Fruit fly (Drosophila melanogaster) whole organism, adult: ENCODE data around the gene Sec3.

Source experiments
- CG11617 ChIP-seq: fragments of 200-800 bp; sonication (Bioruptor generic); optimal IDR thresholded peaks from 2 replicates; lab custom pipeline; 2017; ENCODE audit warnings: mild to moderate bottlenecking, missing biosample characterization, missing genetic modification reagents, missing genetic modification characterization
- CG12768 ChIP-seq: fragments of 200-800 bp; sonication (Bioruptor generic); optimal IDR thresholded peaks from 2 replicates; lab custom pipeline; 2017; ENCODE audit warnings: missing biosample characterization, missing genetic modification characterization, mild to moderate bottlenecking, moderate library complexity, missing genetic modification reagents
- CG14711 ChIP-seq: fragments of 200-800 bp; sonication (Bioruptor generic); optimal IDR thresholded peaks from 2 replicates; lab custom pipeline; 2018; ENCODE audit warnings: missing biosample characterization, mild to moderate bottlenecking, missing genetic modification characterization, moderate library complexity
- CG1620 ChIP-seq: fragments of 200-800 bp; sonication (Bioruptor generic); optimal IDR thresholded peaks from 2 replicates; lab custom pipeline; 2016; ENCODE audit warnings: missing biosample characterization, missing genetic modification characterization
- CG33017 ChIP-seq: fragments of 200-800 bp; sonication (Bioruptor generic); optimal IDR thresholded peaks from 2 replicates; lab custom pipeline; 2018; ENCODE audit warnings: missing biosample characterization, mild to moderate bottlenecking, missing genetic modification characterization, moderate library complexity
- CG5204 ChIP-seq: fragments of 200-800 bp; sonication (Bioruptor generic); optimal IDR thresholded peaks from 2 replicates; lab custom pipeline; 2016; ENCODE audit warnings: missing biosample characterization, missing genetic modification characterization
- CG7045 ChIP-seq: fragments of 200-800 bp; sonication (Bioruptor generic); optimal IDR thresholded peaks from 2 replicates; lab custom pipeline; 2017; ENCODE audit warnings: missing biosample characterization, mild to moderate bottlenecking, missing genetic modification characterization
- CG7101 ChIP-seq: fragments of 200-800 bp; sonication (Bioruptor generic); optimal IDR thresholded peaks from 2 replicates; lab custom pipeline; 2018; ENCODE audit warnings: missing biosample characterization, mild to moderate bottlenecking, missing genetic modification characterization, moderate library complexity
- Clk ChIP-seq: fragments of 200-800 bp; sonication (Bioruptor generic); optimal IDR thresholded peaks from 2 replicates; lab custom pipeline; 2017; ENCODE audit warnings: missing biosample characterization, missing genetic modification characterization
- Crg-1 ChIP-seq: fragments of 200-800 bp; sonication (Bioruptor generic); optimal IDR thresholded peaks from 2 replicates; lab custom pipeline; 2016; ENCODE audit warnings: missing biosample characterization, missing genetic modification characterization
- Hr96 ChIP-seq: fragments of 200-800 bp; sonication (Bioruptor generic); optimal IDR thresholded peaks from 2 replicates; lab custom pipeline; 2016; ENCODE audit warnings: missing biosample characterization, missing genetic modification characterization
- Mnt ChIP-seq: fragments of 200-800 bp; sonication (Bioruptor generic); optimal IDR thresholded peaks from 2 replicates; lab custom pipeline; 2016; ENCODE audit warnings: missing biosample characterization, mild to moderate bottlenecking, missing genetic modification characterization
- bab1 ChIP-seq: fragments of 200-800 bp; sonication (Bioruptor generic); optimal IDR thresholded peaks from 3 replicates; lab custom pipeline; 2019; ENCODE audit warnings: missing biosample characterization, mild to moderate bottlenecking, missing genetic modification characterization, moderate library complexity
- cic ChIP-seq: fragments of 200-800 bp; sonication (Bioruptor generic); optimal IDR thresholded peaks from 2 replicates; lab custom pipeline; 2017; ENCODE audit warnings: missing biosample characterization, mild to moderate bottlenecking, missing genetic modification characterization, moderate library complexity
- cnc ChIP-seq, 2 experiments: fragments of >200 bp; optimal IDR thresholded peaks; 2 replicates each; lab custom pipeline; 2017
- kay ChIP-seq: fragments of 200-800 bp; sonication (Bioruptor generic); peaks from one replicate; lab custom pipeline; 2016; ENCODE audit warnings: missing biosample characterization, missing genetic modification characterization, borderline replicate concordance
- ovo ChIP-seq: fragments of 200-800 bp; sonication (Bioruptor generic); optimal IDR thresholded peaks from 2 replicates; lab custom pipeline; 2016; ENCODE audit warnings: missing biosample characterization, missing genetic modification characterization
- pad ChIP-seq: fragments of 200-800 bp; sonication (Bioruptor generic); optimal IDR thresholded peaks from 3 replicates; lab custom pipeline; 2017; ENCODE audit warnings: missing biosample characterization, missing genetic modification characterization, mild to moderate bottlenecking, moderate library complexity, missing genetic modification reagents
- tj ChIP-seq: fragments of 200-800 bp; sonication (Bioruptor generic); optimal IDR thresholded peaks from 3 replicates; lab custom pipeline; 2017; ENCODE audit warnings: missing biosample characterization, mild to moderate bottlenecking, missing genetic modification characterization, moderate library complexity
- toe ChIP-seq: fragments of 200-800 bp; sonication (Bioruptor generic); optimal IDR thresholded peaks from 2 replicates; lab custom pipeline; 2016; ENCODE audit warnings: missing biosample characterization, missing genetic modification characterization

The Sec3 gene

dm6 chr3L:17425132-17425713, at the start of gene Sec3, which contains the start of gene COX7B:
TSS of gene Sec3 (minus strand) at chr3L:17425217.
TSS of gene COX7B (plus strand) at chr3L:17425477.
- peak; percentile 49 for TF ChIP-seq tj (GFP tag; lab: Kevin White, UChicago)
- peak; percentile 11 for TF ChIP-seq ovo (GFP tag; lab: Kevin White, UChicago)
- TF ChIP-seq Clk (GFP tag; lab: Kevin White, UChicago) = no peak
- TF ChIP-seq Hr96 = peak; percentile 51
- TF ChIP-seq CG33017 (tag; lab: Kevin White, UChicago) = peak; percentile 53
- TF ChIP-seq CG7101 (tag; lab: Kevin White, UChicago) = peak; percentile 79
- TF ChIP-seq CG11617 = peak; percentile 67
- TF ChIP-seq bab1 (GFP tag; lab: Kevin White, UChicago) = peak; percentile 87
- peak; percentile 68 for TF ChIP-seq Crg-1
- peak; percentile 51 for TF ChIP-seq pad (GFP tag; lab: Kevin White, UChicago)
- no peak for TF ChIP-seq cic
- peak; percentile 72 for TF ChIP-seq Mnt (GFP tag; lab: Kevin White, UChicago)
- peak; percentile 83 for TF ChIP-seq toe (GFP tag; lab: Kevin White, UChicago)
- TF ChIP-seq CG7045 (GFP tag; lab: Kevin White, UChicago) = peak; percentile 45
- TF ChIP-seq kay (GFP tag; lab: Kevin White, UChicago) = no peak
- peak; percentile 64 for TF ChIP-seq CG12768 (GFP tag; lab: Kevin White, UChicago)
- TF ChIP-seq cnc (optimal IDR thresholded peaks at IDR 0.05; lab: Kevin White, UChicago) = no peak
- peak; percentile 66 for TF ChIP-seq CG14711 (tag; lab: Kevin White, UChicago)
- peak; percentile 80 for TF ChIP-seq CG1620 (GFP tag; lab: Kevin White, UChicago)
- TF ChIP-seq CG5204 (GFP tag; lab: Kevin White, UChicago) = no peak

dm6 chr3L:17473889-17474288, 48.9 kb upstream of the Sec3 start:
- TF ChIP-seq Hr96 (no peak), CG33017 (tag; lab: Kevin White, UChicago) (no peak), CG7045 (GFP tag; lab: Kevin White, UChicago) (no peak), cnc (optimal IDR thresholded peaks at IDR 0.05; lab: Kevin White, UChicago) (no peak), kay (GFP tag; lab: Kevin White, UChicago) (no peak), tj (GFP tag; lab: Kevin White, UChicago) (no peak), Mnt (GFP tag; lab: Kevin White, UChicago) (no peak), toe (GFP tag; lab: Kevin White, UChicago) (no peak), CG5204 (GFP tag; lab: Kevin White, UChicago) (no peak), cic (no peak), bab1 (GFP tag; lab: Kevin White, UChicago) (no peak), Clk (GFP tag; lab: Kevin White, UChicago) (no peak), CG14711 (tag; lab: Kevin White, UChicago) (no peak), CG1620 (GFP tag; lab: Kevin White, UChicago) (no peak)

DNA sequence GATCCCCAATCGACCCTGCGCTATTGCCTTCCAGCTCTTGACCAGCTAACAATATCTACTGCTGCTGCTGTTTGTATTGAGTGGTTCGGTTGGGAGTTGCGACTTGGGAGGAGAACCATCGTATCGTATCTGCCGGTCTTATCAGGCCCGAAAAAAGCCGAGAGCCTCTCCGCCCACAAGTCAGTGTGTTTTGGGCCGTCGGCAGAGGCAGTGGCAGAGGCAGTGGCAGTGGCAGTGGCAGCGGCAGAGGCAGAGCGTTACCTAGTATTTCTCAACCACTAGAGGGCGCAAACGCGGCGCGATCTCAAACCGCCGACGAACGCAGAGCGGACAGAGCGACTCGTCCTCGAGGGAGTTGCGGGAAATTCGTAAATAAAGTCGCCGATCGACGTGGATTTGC, 45.1 kb upstream of the Sec3 start, which contains the start of gene SecCl:
SecCl (plus strand) TSS at position 18 of the 400 bp plus-strand sequence.
- no peak for TF ChIP-seq CG14711 (tag; lab: Kevin White, UChicago)
- no peak for TF ChIP-seq CG33017 (tag; lab: Kevin White, UChicago)
- TF ChIP-seq CG7045 (GFP tag; lab: Kevin White, UChicago) = no peak
- no peak for TF ChIP-seq cnc (optimal IDR thresholded peaks at IDR 0.05; lab: Kevin White, UChicago)
- no peak for TF ChIP-seq CG11617
- no peak for TF ChIP-seq toe (GFP tag; lab: Kevin White, UChicago)
- no peak for TF ChIP-seq Hr96

DNA sequence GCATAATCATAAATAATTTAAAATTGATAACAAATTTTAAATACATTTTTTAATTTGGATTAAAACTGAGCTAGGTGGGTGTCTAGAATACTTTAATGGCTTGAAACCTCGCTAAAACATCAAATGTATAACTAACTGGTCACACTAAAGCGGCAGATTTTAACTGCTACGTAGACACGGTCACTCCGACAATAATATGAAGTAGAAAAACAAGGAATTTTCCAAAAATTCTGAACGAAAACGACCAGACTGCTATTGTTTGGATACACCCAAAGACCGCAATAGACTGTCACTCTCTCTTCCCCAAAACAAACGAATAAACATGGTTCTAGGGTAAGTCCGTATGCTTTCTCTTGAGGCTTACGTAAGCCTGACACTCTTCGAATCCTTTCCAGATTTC, 40.8 kb upstream of the Sec3 start, which contains the start of gene QIL1:
QIL1 (plus strand) TSS at position 142 of the 400 bp plus-strand sequence.
- TF ChIP-seq CG11617 (no peak), bab1 (GFP tag; lab: Kevin White, UChicago) (peak; percentile 35)

- no peak for TF ChIP-seq Clk (GFP tag; lab: Kevin White, UChicago)
- TF ChIP-seq ovo (GFP tag; lab: Kevin White, UChicago) = no peak
- TF ChIP-seq CG33017 (tag; lab: Kevin White, UChicago) = no peak
- TF ChIP-seq tj (GFP tag; lab: Kevin White, UChicago) = no peak
- TF ChIP-seq Crg-1 = no peak
- TF ChIP-seq CG7101 (tag; lab: Kevin White, UChicago) = no peak
- no peak for TF ChIP-seq cnc (optimal IDR thresholded peaks at IDR 0.05; lab: Kevin White, UChicago)
- TF ChIP-seq Hr96 = no peak
- TF ChIP-seq CG14711 (tag; lab: Kevin White, UChicago) = no peak
- no peak for TF ChIP-seq toe (GFP tag; lab: Kevin White, UChicago)
- no peak for TF ChIP-seq Mnt (GFP tag; lab: Kevin White, UChicago)
- TF ChIP-seq kay (GFP tag; lab: Kevin White, UChicago) = no peak
- TF ChIP-seq cic = no peak
Measured at dm6 chr3L:17462474-17462873, 37.5 kb upstream of the Sec3 start.

- no peak for TF ChIP-seq CG33017 (tag; lab: Kevin White, UChicago)
Measured at dm6 chr3L:17461369-17462012, 36.5 kb upstream of the Sec3 start.
